Worm (Caenorhabditis elegans): ENCODE results near the gene nhr-149.

nhr-149 gene

DNA sequence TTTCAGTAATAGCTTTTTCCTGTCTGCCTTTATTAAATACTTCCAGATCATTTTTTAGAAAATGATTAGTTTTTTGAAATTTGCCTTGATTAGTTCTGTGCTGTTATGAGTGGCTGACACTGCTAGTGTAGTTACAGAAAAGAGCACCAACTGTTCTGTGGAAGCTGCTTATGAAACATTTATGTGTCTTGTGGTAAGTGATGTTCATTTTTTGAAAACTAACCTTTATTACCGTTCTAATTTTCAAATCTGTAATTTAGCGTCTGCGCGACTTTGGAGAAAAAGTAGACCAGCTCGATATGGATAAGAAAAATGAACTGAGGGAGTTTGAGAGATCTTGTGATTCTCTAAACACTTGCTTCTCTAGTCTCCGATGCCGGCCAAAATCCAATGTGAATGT lies 20.1 kb upstream of the nhr-149 start, which contains the start of gene srj-14:
TSS of gene srj-14 (plus strand) at position 131 of the 400 bp plus-strand sequence.
- TF ChIP-seq cog-1 (tag; optimal IDR thresholded peaks at IDR 0.05) (no peak), tab-1 (GFP tag; IDR thresholded peaks at IDR 0.05) (no peak), T22C8.4 (GFP tag; IDR thresholded peaks at IDR 0.05) (no peak), ztf-23 (GFP tag; IDR thresholded peaks at IDR 0.05) (no peak), med-1 (GFP tag; optimal IDR thresholded peaks at IDR 0.05; ENCODE audit: insufficient read depth) (no peak), klf-2 (GFP tag; conservative IDR thresholded peaks at IDR 0.05) (no peak), flt-1 (GFP tag; IDR thresholded peaks at IDR 0.05) (no peak), ztf-29 (GFP tag; IDR thresholded peaks at IDR 0.05) (no peak), ref-1 (GFP tag; conservative IDR thresholded peaks at IDR 0.05) (no peak)

DNA sequence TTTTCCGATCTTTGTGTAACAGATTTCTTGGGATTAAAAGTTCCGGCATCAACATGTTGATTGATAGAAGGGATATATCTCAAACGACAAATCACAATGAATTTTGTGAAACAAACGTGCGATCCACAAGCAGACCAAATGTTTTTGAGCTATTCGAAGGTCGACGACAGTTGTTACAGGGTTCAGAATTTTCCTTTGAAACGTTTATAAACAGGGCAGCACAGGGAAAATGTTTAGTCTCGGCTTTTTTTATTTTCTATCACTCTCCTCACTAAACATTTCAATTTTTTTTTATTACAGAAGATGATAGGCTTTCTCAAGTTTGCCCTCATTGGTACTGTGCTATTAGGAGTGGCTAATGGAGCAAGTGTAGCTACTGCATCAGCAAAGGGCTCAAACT lies 15.5 kb upstream of the nhr-149 start, which contains the start of gene exc-13:
TSS of gene exc-13 (plus strand) at position 301 of the 400 bp plus-strand sequence.
- no peak for TF ChIP-seq ztf-29 (GFP tag; IDR thresholded peaks at IDR 0.05)
- no peak for TF ChIP-seq med-1 (GFP tag; optimal IDR thresholded peaks at IDR 0.05; ENCODE audit: insufficient read depth)
- no peak for TF ChIP-seq tab-1 (GFP tag; IDR thresholded peaks at IDR 0.05)
- no peak for TF ChIP-seq klf-2 (GFP tag; conservative IDR thresholded peaks at IDR 0.05)
- TF ChIP-seq flt-1 (GFP tag; IDR thresholded peaks at IDR 0.05) = no peak
- no peak for TF ChIP-seq ref-1 (GFP tag; conservative IDR thresholded peaks at IDR 0.05)
- no peak for TF ChIP-seq T22C8.4 (GFP tag; IDR thresholded peaks at IDR 0.05)
- TF ChIP-seq ztf-23 (GFP tag; IDR thresholded peaks at IDR 0.05) = no peak
- TF ChIP-seq cog-1 (tag; optimal IDR thresholded peaks at IDR 0.05) = no peak

DNA sequence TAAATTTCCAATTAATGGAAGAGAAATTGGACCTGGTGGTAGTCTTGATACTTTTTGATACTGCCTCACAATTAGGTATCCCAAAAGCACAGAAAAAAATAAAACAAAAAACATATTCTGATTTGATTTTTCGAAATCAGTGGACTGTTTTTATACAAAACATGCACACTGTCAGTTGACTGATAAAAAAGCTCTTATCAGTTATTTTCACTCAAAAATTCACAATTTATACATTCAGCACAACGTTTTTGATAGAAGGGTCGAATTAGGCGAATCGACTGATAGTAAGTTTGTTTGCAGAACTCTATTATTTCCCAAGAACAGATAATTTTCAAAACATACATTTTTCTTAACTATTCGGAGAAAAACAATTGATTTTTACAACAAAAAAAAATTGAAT lies 14.6 kb upstream of the nhr-149 start, which contains the start of gene cyp-35A2:
TSS of gene cyp-35A2 (minus strand) at position 124 of the 400 bp plus-strand sequence.
- TF ChIP-seq ztf-29 (GFP tag; IDR thresholded peaks at IDR 0.05) (no peak), cog-1 (tag; optimal IDR thresholded peaks at IDR 0.05) (no peak), med-1 (GFP tag; optimal IDR thresholded peaks at IDR 0.05; ENCODE audit: insufficient read depth) (no peak), ztf-23 (GFP tag; IDR thresholded peaks at IDR 0.05) (no peak)

DNA sequence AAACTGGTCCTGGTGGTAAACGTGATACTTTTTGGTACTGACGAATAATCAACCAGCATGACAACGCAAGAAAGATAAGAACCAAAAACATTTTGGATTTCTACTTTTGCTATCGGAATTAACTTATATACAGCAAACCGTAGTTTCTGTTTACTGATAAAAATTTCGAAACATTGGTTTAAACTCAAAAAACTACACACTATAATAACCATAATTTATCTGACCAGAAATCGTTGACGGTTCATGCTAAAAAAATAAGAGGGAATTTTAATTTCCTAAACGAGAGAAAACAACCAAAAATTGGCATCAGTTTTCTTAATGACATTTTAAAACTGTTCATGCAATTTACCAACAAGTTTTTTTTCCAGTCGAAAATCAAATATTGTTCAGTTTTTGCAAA lies 12.2 kb upstream of the nhr-149 start, which contains the start of gene cyp-35A1:
TSS of gene cyp-35A1 (minus strand) at position 101 of the 400 bp plus-strand sequence.
- no peak for TF ChIP-seq ref-1 (GFP tag; conservative IDR thresholded peaks at IDR 0.05)
- TF ChIP-seq cog-1 (tag; optimal IDR thresholded peaks at IDR 0.05) = no peak
- TF ChIP-seq T22C8.4 (GFP tag; IDR thresholded peaks at IDR 0.05) = no peak
- no peak for TF ChIP-seq med-1 (GFP tag; optimal IDR thresholded peaks at IDR 0.05; ENCODE audit: insufficient read depth)
- TF ChIP-seq flt-1 (GFP tag; IDR thresholded peaks at IDR 0.05) = no peak
- no peak for TF ChIP-seq ztf-29 (GFP tag; IDR thresholded peaks at IDR 0.05)
- no peak for TF ChIP-seq ztf-23 (GFP tag; IDR thresholded peaks at IDR 0.05)
- TF ChIP-seq tab-1 (GFP tag; IDR thresholded peaks at IDR 0.05) = no peak
- no peak for TF ChIP-seq klf-2 (GFP tag; conservative IDR thresholded peaks at IDR 0.05)

DNA sequence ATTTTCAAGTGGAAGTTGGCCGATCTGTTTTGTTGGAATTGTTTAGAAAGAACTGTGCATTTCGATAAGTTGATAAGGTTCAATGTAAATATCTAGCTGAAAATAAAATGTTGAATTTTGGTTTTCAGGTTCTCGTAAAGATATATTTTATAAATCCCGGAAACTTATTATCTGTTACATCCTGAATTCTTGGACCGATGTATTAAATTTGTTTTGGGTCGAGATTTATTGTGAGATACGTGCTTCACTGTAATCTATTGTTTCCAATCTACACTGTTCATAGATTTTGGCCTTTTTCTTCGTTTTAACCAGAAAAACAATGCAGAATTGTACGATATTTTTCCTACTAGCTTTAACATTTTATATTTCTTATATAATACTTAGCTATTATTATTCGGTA lies 7.7 kb upstream of the nhr-149 start, which contains the start of gene C03G6.6:
TSS of gene C03G6.6 (plus strand) at position 301 of the 400 bp plus-strand sequence.
- TF ChIP-seq cog-1 (tag; optimal IDR thresholded peaks at IDR 0.05) = no peak
- no peak for TF ChIP-seq flt-1 (GFP tag; IDR thresholded peaks at IDR 0.05)
- TF ChIP-seq med-1 (GFP tag; optimal IDR thresholded peaks at IDR 0.05; ENCODE audit: insufficient read depth) = no peak
- TF ChIP-seq klf-2 (GFP tag; conservative IDR thresholded peaks at IDR 0.05) = no peak
- TF ChIP-seq ref-1 (GFP tag; conservative IDR thresholded peaks at IDR 0.05) = no peak
- TF ChIP-seq tab-1 (GFP tag; IDR thresholded peaks at IDR 0.05) = no peak

DNA sequence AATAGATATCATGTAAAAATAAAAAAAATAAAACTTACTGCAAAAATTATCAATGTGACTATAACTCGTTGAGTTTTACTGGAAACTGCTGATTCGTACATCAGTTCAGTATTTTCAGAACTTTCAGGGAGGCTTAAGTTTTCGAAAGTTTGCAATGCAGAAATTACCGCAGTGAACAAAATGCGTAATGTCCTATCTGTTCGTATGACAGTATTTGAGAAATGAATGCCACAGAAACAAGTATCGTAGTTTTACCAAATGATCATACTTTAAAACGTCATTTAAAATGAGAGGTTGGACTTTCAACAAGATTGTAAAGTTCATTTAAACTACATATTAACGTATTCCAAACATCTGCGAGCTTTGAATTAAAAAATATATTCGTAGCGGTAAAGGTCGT lies 7.2 kb upstream of the nhr-149 start, which contains the start of gene C03G6.21:
TSS of gene C03G6.21 (minus strand) at position 101 of the 400 bp plus-strand sequence.
- no peak for TF ChIP-seq ref-1 (GFP tag; conservative IDR thresholded peaks at IDR 0.05)
- no peak for TF ChIP-seq ztf-23 (GFP tag; IDR thresholded peaks at IDR 0.05)
- TF ChIP-seq flt-1 (GFP tag; IDR thresholded peaks at IDR 0.05) = no peak
- no peak for TF ChIP-seq klf-2 (GFP tag; conservative IDR thresholded peaks at IDR 0.05)
- no peak for TF ChIP-seq cog-1 (tag; optimal IDR thresholded peaks at IDR 0.05)
- no peak for TF ChIP-seq med-1 (GFP tag; optimal IDR thresholded peaks at IDR 0.05; ENCODE audit: insufficient read depth)
- TF ChIP-seq tab-1 (GFP tag; IDR thresholded peaks at IDR 0.05) = no peak
- no peak for TF ChIP-seq T22C8.4 (GFP tag; IDR thresholded peaks at IDR 0.05)
- TF ChIP-seq ztf-29 (GFP tag; IDR thresholded peaks at IDR 0.05) = no peak

DNA sequence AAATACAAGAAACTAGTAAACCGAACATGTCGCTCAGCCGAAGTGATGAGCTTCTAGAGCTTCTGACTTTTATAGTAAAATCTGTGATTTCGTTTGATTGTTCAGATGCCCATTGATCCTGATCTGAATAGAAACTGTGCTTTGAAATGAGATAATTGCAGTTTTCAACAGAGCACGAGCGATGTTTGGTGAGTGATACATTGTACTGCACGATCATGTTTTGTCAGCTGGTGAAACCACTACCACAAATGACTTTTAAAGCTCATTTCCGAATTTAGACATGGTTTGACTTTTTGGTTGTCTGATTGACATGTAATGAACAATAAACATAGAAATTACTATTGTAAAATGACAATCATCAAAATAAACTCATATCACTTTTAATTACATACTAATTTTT lies 6.0 kb upstream of the nhr-149 start, which contains the start of gene tag-293:
TSS of gene tag-293 (minus strand) at position 101 of the 400 bp plus-strand sequence.
- TF ChIP-seq med-1 (GFP tag; optimal IDR thresholded peaks at IDR 0.05; ENCODE audit: insufficient read depth) (no peak), ztf-23 (GFP tag; IDR thresholded peaks at IDR 0.05) (no peak), klf-2 (GFP tag; conservative IDR thresholded peaks at IDR 0.05) (no peak), flt-1 (GFP tag; IDR thresholded peaks at IDR 0.05) (no peak), ref-1 (GFP tag; conservative IDR thresholded peaks at IDR 0.05) (no peak), tab-1 (GFP tag; IDR thresholded peaks at IDR 0.05) (no peak), ztf-29 (GFP tag; IDR thresholded peaks at IDR 0.05) (no peak), cog-1 (tag; optimal IDR thresholded peaks at IDR 0.05) (no peak), T22C8.4 (GFP tag; IDR thresholded peaks at IDR 0.05) (no peak)

DNA sequence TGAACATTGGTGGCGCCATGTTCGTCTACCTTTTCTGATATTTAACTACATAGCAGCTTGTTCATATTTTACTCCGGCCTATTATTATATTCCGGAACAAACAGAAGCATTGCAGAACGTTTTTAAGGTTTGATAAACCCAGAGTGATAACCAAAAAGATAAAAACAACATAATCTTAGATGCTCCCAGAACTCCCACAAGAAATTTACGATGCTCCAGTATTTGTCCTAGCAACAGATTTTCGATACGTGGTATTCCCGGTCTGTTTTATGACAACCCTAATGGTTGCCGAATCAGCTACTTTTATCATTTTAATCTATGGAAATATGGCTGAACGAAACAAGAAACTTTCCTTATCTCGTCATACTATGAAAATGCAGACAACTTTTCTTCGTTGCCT lies 4.2 kb upstream of the nhr-149 start:
- TF ChIP-seq ref-1 (GFP tag; conservative IDR thresholded peaks at IDR 0.05) (no peak), cog-1 (tag; optimal IDR thresholded peaks at IDR 0.05) (no peak)

DNA sequence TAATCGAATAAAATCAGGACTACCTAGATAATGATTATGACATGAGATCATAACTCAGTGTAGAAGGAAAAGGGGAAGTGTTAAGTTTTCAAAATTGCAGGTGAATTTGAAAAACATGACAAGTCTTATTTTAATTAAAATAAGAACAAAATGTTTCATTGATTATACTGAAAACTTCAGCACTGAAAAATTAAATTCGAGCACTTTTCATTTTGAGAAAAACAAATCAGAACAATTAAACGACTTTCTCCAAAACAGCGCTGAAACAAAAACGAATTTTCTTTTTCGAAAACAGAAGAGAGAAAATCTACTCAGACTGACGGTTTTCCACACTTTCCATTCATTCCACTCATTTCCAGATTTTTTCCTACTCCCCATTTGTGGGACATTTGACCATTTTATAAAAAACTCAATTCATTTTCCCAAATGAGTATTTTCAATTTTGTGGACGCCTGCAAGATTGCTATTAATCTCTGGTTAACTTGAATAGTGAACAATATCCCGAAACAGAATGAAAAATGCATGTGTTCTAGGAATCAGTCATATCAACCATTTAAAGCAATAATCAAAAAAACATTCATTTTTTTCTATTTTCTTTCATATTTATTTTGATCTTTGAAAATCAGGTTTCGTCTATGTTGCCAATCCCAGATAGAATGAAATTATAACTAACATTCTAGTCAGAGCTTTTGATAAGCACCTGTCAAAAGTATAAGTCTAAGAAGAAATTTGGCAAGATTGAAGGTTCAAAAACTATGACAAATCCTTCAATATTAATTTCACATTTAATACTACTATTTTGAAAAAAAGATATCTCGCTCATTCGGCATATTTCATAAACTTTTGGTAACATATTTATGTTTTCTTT lies 3.0 kb upstream of the nhr-149 start, which contains the start of the genes srh-231 and srh-275:
TSS of gene srh-231 (minus strand) at position 51 of the 868 bp plus-strand sequence.
TSS of gene srh-275 (plus strand) at position 818 of the 868 bp plus-strand sequence.
- TF ChIP-seq flt-1 (GFP tag; IDR thresholded peaks at IDR 0.05) = no peak
- TF ChIP-seq tab-1 (GFP tag; IDR thresholded peaks at IDR 0.05) = no peak
- no peak for TF ChIP-seq T22C8.4 (GFP tag; IDR thresholded peaks at IDR 0.05)
- no peak for TF ChIP-seq med-1 (GFP tag; optimal IDR thresholded peaks at IDR 0.05; ENCODE audit: insufficient read depth)
- no peak for TF ChIP-seq ztf-23 (GFP tag; IDR thresholded peaks at IDR 0.05)
- no peak for TF ChIP-seq klf-2 (GFP tag; conservative IDR thresholded peaks at IDR 0.05)
- no peak for TF ChIP-seq ztf-29 (GFP tag; IDR thresholded peaks at IDR 0.05)
- TF ChIP-seq cog-1 (tag; optimal IDR thresholded peaks at IDR 0.05) = no peak
- no peak for TF ChIP-seq ref-1 (GFP tag; conservative IDR thresholded peaks at IDR 0.05)

All from whole organism, midembryonic.